Fruit fly (Drosophila melanogaster) whole organism, prepupa: ENCODE measurements around the gene mGluR.

Experiments used
- CG6792 ChIP-seq: fragments of 200-800 bp; sonication (Bioruptor generic); optimal IDR thresholded peaks from 3 replicates; lab custom pipeline; 2016; ENCODE audit warnings: missing biosample characterization, missing genetic modification characterization
- Gug ChIP-seq: fragments of 200-800 bp; sonication (Bioruptor generic); IDR thresholded peaks from 2 replicates; pipeline ENCODE4 v1.3.6; 2022; ENCODE audit warnings: missing biosample characterization, missing genetic modification characterization
- OdsH ChIP-seq: fragments of 200-800 bp; sonication (Bioruptor generic); optimal IDR thresholded peaks from 3 replicates; lab custom pipeline; 2016; ENCODE audit warnings: missing biosample characterization, missing genetic modification characterization
- achi ChIP-seq: fragments of 200-800 bp; sonication (Bioruptor generic); optimal IDR thresholded peaks from 3 replicates; lab custom pipeline; 2016; ENCODE audit warnings: missing biosample characterization, missing genetic modification characterization
- lz ChIP-seq: fragments of 200-800 bp; sonication (Bioruptor generic); optimal IDR thresholded peaks from 3 replicates; lab custom pipeline; 2016; ENCODE audit warnings: missing biosample characterization, missing genetic modification characterization
- svp ChIP-seq: fragments of 200-800 bp; sonication (Bioruptor generic); peaks from one replicate; lab custom pipeline; 2016; ENCODE audit warnings: missing biosample characterization, missing genetic modification characterization
- vri ChIP-seq: fragments of 200-800 bp; sonication (Bioruptor generic); optimal IDR thresholded peaks from 3 replicates; lab custom pipeline; 2016; ENCODE audit warnings: missing biosample characterization, mild to moderate bottlenecking, missing genetic modification characterization

dm6 chr4:959921-960536 lies 23.4 kb downstream of the mGluR start:
- TF ChIP-seq achi (GFP tag; lab: Kevin White, UChicago) (no peak), OdsH (GFP tag; lab: Kevin White, UChicago) (no peak), lz (GFP tag; lab: Kevin White, UChicago) (no peak), Gug (GFP tag; lab: Robert Waterston, UW) (no peak), CG6792 (GFP tag; lab: Kevin White, UChicago) (no peak), vri (no peak), svp (GFP tag; lab: Kevin White, UChicago) (no peak)
